Fruit fly (Drosophila melanogaster) whole organism, embryonic: Measurements from ENCODE around the gene rictor.

Source experiments
- ATbp ChIP-seq: fragments of 200-800 bp; sonication (Bioruptor generic); optimal IDR thresholded peaks from 2 replicates; lab custom pipeline; 2017; ENCODE audit warnings: missing biosample characterization, mild to moderate bottlenecking, missing genetic modification characterization, missing genetic modification reagents
- Antp ChIP-seq: fragments of 200-800 bp; sonication (Bioruptor generic); optimal IDR thresholded peaks from 3 replicates; lab custom pipeline; 2016; ENCODE audit warnings: missing biosample characterization, missing genetic modification characterization
- Atf6 ChIP-seq: fragments of 200-800 bp; sonication (Bioruptor generic); IDR thresholded peaks from 2 replicates; pipeline ENCODE4 v1.3.6; 2022; ENCODE audit warnings: missing biosample characterization, missing genetic modification characterization
- Awh ChIP-seq: fragments of 200-800 bp; sonication (Bioruptor generic); IDR thresholded peaks from 2 replicates; pipeline ENCODE4, ENCODE4 v1.3.6; 2022; ENCODE audit warnings: missing biosample characterization, missing genetic modification characterization
- B-H2 ChIP-seq: fragments of 200-800 bp; sonication (Bioruptor generic); optimal IDR thresholded peaks from 2 replicates; lab custom pipeline; 2018; ENCODE audit warnings: missing biosample characterization, mild to moderate bottlenecking, missing genetic modification characterization
- CG10654 ChIP-seq: fragments of 200-800 bp; sonication (Bioruptor generic); optimal IDR thresholded peaks from 2 replicates; lab custom pipeline; 2016; ENCODE audit warnings: missing biosample characterization, missing genetic modification characterization
- CG11560 ChIP-seq: fragments of 200-800 bp; sonication (Bioruptor generic); IDR thresholded peaks from 3 replicates; pipeline ENCODE4 v1.3.6; 2022; ENCODE audit warnings: missing biosample characterization, missing genetic modification characterization
- CG13296 ChIP-seq: fragments of 200-800 bp; sonication (Bioruptor generic); optimal IDR thresholded peaks from 3 replicates; lab custom pipeline; 2018; ENCODE audit warnings: missing biosample characterization, mild to moderate bottlenecking, missing genetic modification characterization
- CG13894 ChIP-seq: fragments of 200-800 bp; sonication (Bioruptor generic); optimal IDR thresholded peaks from 3 replicates; lab custom pipeline; 2018; ENCODE audit warnings: missing biosample characterization, mild to moderate bottlenecking, missing genetic modification characterization, moderate library complexity
- CG14014 ChIP-seq: fragments of 200-800 bp; sonication (Bioruptor generic); IDR thresholded peaks from 2 replicates; pipeline ENCODE4 v1.3.6; 2022; ENCODE audit warnings: missing biosample characterization, missing genetic modification characterization
- CG14050 ChIP-seq: fragments of 200-800 bp; sonication (Bioruptor generic); IDR thresholded peaks from 3 replicates; pipeline ENCODE4 v1.3.6; 2022; ENCODE audit warnings: missing biosample characterization, missing genetic modification characterization
- CG14667 ChIP-seq: fragments of 200-800 bp; sonication (Bioruptor generic); IDR thresholded peaks from 2 replicates; pipeline ENCODE4 v1.3.6; 2022; ENCODE audit warnings: missing biosample characterization, missing genetic modification characterization
- CG15601 ChIP-seq: fragments of 200-800 bp; sonication (Bioruptor generic); optimal IDR thresholded peaks from 3 replicates; lab custom pipeline; 2019; ENCODE audit warnings: missing biosample characterization, mild to moderate bottlenecking, missing genetic modification characterization, moderate library complexity
- CG16813 ChIP-seq: fragments of 200-800 bp; sonication (Bioruptor generic); IDR thresholded peaks from 3 replicates; pipeline ENCODE4 v1.3.6; 2022; ENCODE audit warnings: missing biosample characterization, missing genetic modification characterization; ENCODE audit not compliant: partially characterized antibody
- CG18764 ChIP-seq: fragments of 200-800 bp; sonication (Bioruptor generic); optimal IDR thresholded peaks from 3 replicates; lab custom pipeline; 2016; ENCODE audit warnings: missing biosample characterization, missing genetic modification characterization
- CG2129 ChIP-seq: fragments of 200-800 bp; sonication (Bioruptor generic); IDR thresholded peaks from 2 replicates; pipeline ENCODE4 v1.3.6; 2022; ENCODE audit warnings: missing biosample characterization, missing genetic modification characterization; ENCODE audit not compliant: partially characterized antibody
- CG3726 ChIP-seq: fragments of 200-800 bp; sonication (Bioruptor generic); IDR thresholded peaks from 3 replicates; pipeline ENCODE4, ENCODE4 v1.3.6; 2022; ENCODE audit warnings: missing biosample characterization, missing genetic modification characterization
- CG3847 ChIP-seq: fragments of 200-800 bp; sonication (Bioruptor generic); IDR thresholded peaks from 2 replicates; pipeline ENCODE4 v1.3.6; 2022; ENCODE audit warnings: missing biosample characterization, missing genetic modification characterization
- CG4730 ChIP-seq: fragments of 200-800 bp; sonication (Bioruptor generic); IDR thresholded peaks from 2 replicates; pipeline ENCODE4 v1.3.6; 2022; ENCODE audit warnings: missing biosample characterization, missing genetic modification characterization
- CG4820 ChIP-seq: fragments of 200-800 bp; sonication (Bioruptor generic); optimal IDR thresholded peaks from 3 replicates; lab custom pipeline; 2016; ENCODE audit warnings: missing biosample characterization, missing genetic modification characterization
- CG4854 ChIP-seq: fragments of 200-800 bp; sonication (Bioruptor generic); optimal IDR thresholded peaks from 2 replicates; lab custom pipeline; 2016; ENCODE audit warnings: missing biosample characterization, missing genetic modification characterization, inconsistent platforms
- CG6765 ChIP-seq: fragments of 200-800 bp; sonication (Bioruptor generic); optimal IDR thresholded peaks from 3 replicates; lab custom pipeline; 2017; ENCODE audit warnings: missing biosample characterization, mild to moderate bottlenecking, missing genetic modification characterization
- CG7271 ChIP-seq: fragments of 200-800 bp; sonication (Bioruptor generic); optimal IDR thresholded peaks from 2 replicates; lab custom pipeline; 2018; ENCODE audit warnings: missing biosample characterization, mild to moderate bottlenecking, missing genetic modification characterization, moderate library complexity
- CG7372 ChIP-seq: fragments of 200-800 bp; sonication (Bioruptor generic); IDR thresholded peaks from 2 replicates; pipeline ENCODE4 v1.3.6; 2022; ENCODE audit warnings: missing biosample characterization, missing genetic modification characterization
- CG7745 ChIP-seq: fragments of 200-800 bp; sonication (Bioruptor generic); optimal IDR thresholded peaks from 2 replicates; lab custom pipeline; 2018; ENCODE audit warnings: missing biosample characterization, mild to moderate bottlenecking, missing genetic modification characterization, moderate library complexity
- D19A ChIP-seq: fragments of 200-800 bp; optimal IDR thresholded peaks from 3 replicates; lab custom pipeline; 2019; ENCODE audit warnings: missing biosample characterization, mild to moderate bottlenecking, missing genetic modification characterization, moderate library complexity
- D19B ChIP-seq: fragments of 200-800 bp; sonication (Bioruptor generic); optimal IDR thresholded peaks from 2 replicates; lab custom pipeline; 2017; ENCODE audit warnings: missing biosample characterization, mild to moderate bottlenecking, missing genetic modification characterization
- Dll ChIP-seq: fragments of 200-800 bp; sonication (Bioruptor generic); IDR thresholded peaks from 4 replicates; pipeline ENCODE4 v1.3.6; 2022; ENCODE audit warnings: missing biosample characterization, missing genetic modification characterization; ENCODE audit not compliant: partially characterized antibody
- HHEX ChIP-seq: fragments of 200-800 bp; sonication (Bioruptor generic); optimal IDR thresholded peaks from 3 replicates; lab custom pipeline; 2017; ENCODE audit warnings: missing biosample characterization, mild to moderate bottlenecking, missing genetic modification characterization, missing genetic modification reagents
- HmgZ ChIP-seq: fragments of 200-800 bp; sonication (Bioruptor generic); optimal IDR thresholded peaks from 2 replicates; lab custom pipeline; 2018; ENCODE audit warnings: missing biosample characterization, mild to moderate bottlenecking, missing genetic modification characterization
- Hr3 ChIP-seq: fragments of 200-800 bp; sonication (Bioruptor generic); optimal IDR thresholded peaks from 3 replicates; lab custom pipeline; 2016; ENCODE audit warnings: missing biosample characterization, missing genetic modification characterization
- MESR4 ChIP-seq: fragments of 200-800 bp; sonication (Bioruptor generic); optimal IDR thresholded peaks from 2 replicates; lab custom pipeline; 2018; ENCODE audit warnings: missing biosample characterization, mild to moderate bottlenecking, missing genetic modification characterization, moderate library complexity
- Ptx1 ChIP-seq: fragments of 200-800 bp; sonication (Bioruptor generic); IDR thresholded peaks from 2 replicates; pipeline ENCODE4 v1.3.6; 2022; ENCODE audit warnings: missing biosample characterization, missing genetic modification characterization
- Sox100B ChIP-seq: fragments of 200-800 bp; sonication (Bioruptor generic); optimal IDR thresholded peaks from 3 replicates; lab custom pipeline; 2018; ENCODE audit warnings: missing biosample characterization, mild to moderate bottlenecking, missing genetic modification characterization
- TFAM ChIP-seq: fragments of 200-800 bp; sonication (Bioruptor generic); optimal IDR thresholded peaks from 2 replicates; lab custom pipeline; 2017; ENCODE audit warnings: missing biosample characterization, missing genetic modification characterization, inconsistent platforms
- bigmax ChIP-seq: fragments of 200-800 bp; sonication (Bioruptor generic); optimal IDR thresholded peaks from 2 replicates; lab custom pipeline; 2018; ENCODE audit warnings: missing biosample characterization, mild to moderate bottlenecking, missing genetic modification characterization
- chn ChIP-seq: fragments of 200-800 bp; sonication (Bioruptor generic); optimal IDR thresholded peaks from 2 replicates; lab custom pipeline; 2016; ENCODE audit warnings: missing biosample characterization, missing genetic modification characterization
- danr ChIP-seq: fragments of 200-800 bp; sonication (Bioruptor generic); IDR thresholded peaks from 2 replicates; pipeline ENCODE4 v1.3.6; 2022; ENCODE audit warnings: missing biosample characterization, missing genetic modification characterization
- dmrt99B ChIP-seq: fragments of 200-800 bp; sonication (Bioruptor generic); optimal IDR thresholded peaks from 2 replicates; lab custom pipeline; 2018; ENCODE audit warnings: missing biosample characterization, mild to moderate bottlenecking, missing genetic modification characterization, moderate library complexity
- fru ChIP-seq: fragments of >200 bp; optimal IDR thresholded peaks from 2 replicates; lab custom pipeline; 2017
- grau ChIP-seq: fragments of 200-800 bp; optimal IDR thresholded peaks from 3 replicates; lab custom pipeline; 2019; ENCODE audit warnings: missing biosample characterization, mild to moderate bottlenecking, missing genetic modification characterization, moderate library complexity
- kah ChIP-seq: fragments of 200-800 bp; sonication (Bioruptor generic); optimal IDR thresholded peaks from 2 replicates; lab custom pipeline; 2018; ENCODE audit warnings: missing biosample characterization, mild to moderate bottlenecking, missing genetic modification characterization
- kni ChIP-seq: fragments of 200-800 bp; sonication (Bioruptor generic); optimal IDR thresholded peaks from 3 replicates; lab custom pipeline; 2017; ENCODE audit warnings: mild to moderate bottlenecking, missing biosample characterization, missing genetic modification reagents, missing genetic modification characterization
- onecut ChIP-seq: fragments of 200-800 bp; sonication (Bioruptor generic); IDR thresholded peaks from 2 replicates; pipeline ENCODE4 v1.3.6; 2022; ENCODE audit warnings: missing biosample characterization, missing genetic modification characterization
- so ChIP-seq: fragments of 200-800 bp; sonication (Bioruptor generic); IDR thresholded peaks from 3 replicates; pipeline ENCODE4 v1.3.6; 2022; ENCODE audit warnings: missing biosample characterization, missing genetic modification characterization
- sob ChIP-seq: fragments of 200-800 bp; sonication (Bioruptor generic); IDR thresholded peaks from 2 replicates; pipeline ENCODE4 v1.3.6; 2022; ENCODE audit warnings: missing biosample characterization, missing genetic modification characterization
- stc ChIP-seq: fragments of 200-800 bp; sonication (Bioruptor generic); IDR thresholded peaks from 2 replicates; pipeline ENCODE4 v1.3.6; 2022; ENCODE audit warnings: missing biosample characterization, missing genetic modification characterization
- stwl ChIP-seq: fragments of 200-800 bp; sonication (Bioruptor generic); optimal IDR thresholded peaks from 3 replicates; lab custom pipeline; 2018; ENCODE audit warnings: missing biosample characterization, mild to moderate bottlenecking, missing genetic modification characterization, moderate library complexity
- tgo ChIP-seq: fragments of 200-800 bp; sonication (Bioruptor generic); IDR thresholded peaks from 3 replicates; pipeline ENCODE4 v1.3.6; 2022; ENCODE audit warnings: missing biosample characterization, missing genetic modification characterization
- tll ChIP-seq, 2 experiments: fragments of 200-800 bp in 1 of 2; fragments of >200 bp in 1 of 2; sonication (Bioruptor generic) in 1 of 2; optimal IDR thresholded peaks; 2 replicates each; lab custom pipeline; 2017 to 2019; ENCODE audit warnings: missing biosample characterization in 2 of 2, missing genetic modification characterization in 2 of 2, mild to moderate bottlenecking in 1 of 2, moderate library complexity in 1 of 2
- vvl ChIP-seq: fragments of 200-800 bp; sonication (Bioruptor generic); IDR thresholded peaks from 2 replicates; pipeline ENCODE4 v1.3.6; 2022; ENCODE audit warnings: missing biosample characterization, missing genetic modification characterization
- wek ChIP-seq: fragments of 200-800 bp; sonication (Bioruptor generic); optimal IDR thresholded peaks from 3 replicates; lab custom pipeline; 2018; ENCODE audit warnings: missing biosample characterization, mild to moderate bottlenecking, missing genetic modification characterization, moderate library complexity

rictor gene

dm6 chrX:19306531-19306930, 45.5 kb upstream of the rictor start (continued):
- TF ChIP-seq vvl (GFP tag; lab: Robert Waterston, UW) (no peak), CG7745 (tag; lab: Kevin White, UChicago) (no peak), sob (GFP tag; lab: Robert Waterston, UW) (peak; percentile 49; the same call in 1 of the 2 replicates), CG11560 (tag; lab: Robert Waterston, UW) (no peak), B-H2 (GFP tag; lab: Kevin White, UChicago) (peak; percentile 38), CG2129 (no peak), tgo (no peak), CG18764 (GFP tag; lab: Kevin White, UChicago) (no peak), Ptx1 (no peak), CG3726 (no peak), Sox100B (GFP tag; lab: Kevin White, UChicago) (no peak), Awh (no peak), TFAM (GFP tag; lab: Kevin White, UChicago) (no peak), CG14050 (no peak), CG13296 (GFP tag; lab: Kevin White, UChicago) (peak; percentile 30), D19A (tag; lab: Kevin White, UChicago) (no peak), CG4854 (GFP tag; lab: Kevin White, UChicago) (no peak), CG7372 (no peak), Dll (GFP tag; lab: Robert Waterston, UW) (no peak), Antp (GFP tag; lab: Kevin White, UChicago) (no peak), Hr3 (GFP tag; lab: Kevin White, UChicago) (no peak), fru (lab: Kevin White, UChicago) (no peak), danr (GFP tag; lab: Robert Waterston, UW) (no peak), CG6765 (peak; percentile 27), CG4730 (GFP tag; lab: Robert Waterston, UW) (no peak), CG14014 (GFP tag; lab: Robert Waterston, UW) (no peak), CG7271 (tag; lab: Kevin White, UChicago) (no peak), ATbp (GFP tag; lab: Kevin White, UChicago) (peak; percentile 59), bigmax (GFP tag; lab: Kevin White, UChicago) (no peak), dmrt99B (tag; lab: Kevin White, UChicago) (peak; percentile 43), stwl (tag; lab: Kevin White, UChicago) (no peak), D19B (GFP tag; lab: Kevin White, UChicago) (no peak), CG16813 (GFP tag; lab: Robert Waterston, UW) (no peak), kah (GFP tag; lab: Kevin White, UChicago) (no peak), HHEX (GFP tag; lab: Kevin White, UChicago) (peak; percentile 16), wek (GFP tag; lab: Kevin White, UChicago) (no peak), CG15601 (tag; lab: Kevin White, UChicago) (peak; percentile 13), grau (peak; percentile 31), CG13894 (tag; lab: Kevin White, UChicago) (peak; percentile 42), MESR4 (GFP tag; lab: Kevin White, UChicago) (no peak), tll (GFP tag; optimal IDR thresholded peaks at IDR 0.05; lab: Kevin White, UChicago) (no peak), CG4820 (GFP tag; lab: Kevin White, UChicago) (no peak), CG14667 (GFP tag; lab: Robert Waterston, UW) (no peak), CG3847 (GFP tag; lab: Robert Waterston, UW) (no peak), onecut (GFP tag; lab: Robert Waterston, UW) (no peak), CG10654 (no peak), HmgZ (tag; lab: Kevin White, UChicago) (peak; percentile 1), Atf6 (peak; percentile 24; the same call in 1 of the 2 replicates), kni (GFP tag; lab: Kevin White, UChicago) (no peak), so (GFP tag; lab: Robert Waterston, UW) (no peak), stc (GFP tag; lab: Robert Waterston, UW) (no peak), chn (GFP tag; lab: Kevin White, UChicago) (no peak)
